Worm (Caenorhabditis elegans): ENCODE results near the gene chw-1.

DNA sequence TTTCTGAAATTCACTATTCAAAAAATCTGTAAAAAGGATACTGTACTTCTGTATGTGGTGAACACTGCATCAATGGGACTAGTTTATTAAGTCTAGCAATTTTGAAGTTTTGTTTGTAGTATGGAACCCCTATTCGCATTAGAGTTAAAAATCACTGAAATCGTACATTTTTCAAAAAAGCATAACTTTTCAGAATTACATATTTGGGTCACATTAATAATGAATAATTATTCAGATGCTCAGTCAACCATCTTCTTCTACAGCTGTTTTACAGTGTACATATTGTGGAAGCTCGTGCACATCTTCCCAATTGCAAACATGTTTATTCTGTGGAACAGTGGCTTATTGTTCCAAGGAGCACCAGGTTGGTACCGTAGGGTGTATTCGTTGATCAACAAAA lies 6.6 kb downstream of the chw-1 start:
- TF ChIP-seq lin-13 (GFP tag; optimal IDR thresholded peaks at IDR 0.05) (no peak), blmp-1 (tag; optimal IDR thresholded peaks at IDR 0.05; ENCODE audit: insufficient read depth) (no peak)

Measured in whole organism, L2 larva.